Fruit fly (Drosophila melanogaster): ENCODE results near the gene Pex11c.

The Pex11c gene

dm6 chr3R:23283702-23284101, 25.5 kb downstream of the Pex11c start, which contains the start of gene CG6763:
CG6763 (plus strand) TSS chr3R:23284002.
- TF ChIP-seq pan (optimal IDR thresholded peaks at IDR 0.05) (no peak), br (GFP tag; optimal IDR thresholded peaks at IDR 0.05) (no peak), Rel (GFP tag; optimal IDR thresholded peaks at IDR 0.05) (no peak), Rel (tag; optimal IDR thresholded peaks at IDR 0.05) (no peak), Myc (optimal IDR thresholded peaks at IDR 0.05) (no peak), psq (GFP tag; optimal IDR thresholded peaks at IDR 0.05) (no peak), usp (GFP tag; optimal IDR thresholded peaks at IDR 0.05) (no peak), rgr (GFP tag; optimal IDR thresholded peaks at IDR 0.05) (no peak), dl (GFP tag; optimal IDR thresholded peaks at IDR 0.05; ENCODE audit: insufficient read depth in 1 of 2, partially characterized antibody in 2 of 2) (no peak), foxo (GFP tag; optimal IDR thresholded peaks at IDR 0.05) (no peak)

dm6 chr3R:23284256-23284655, 26.1 kb downstream of the Pex11c start:
- TF ChIP-seq Sp1 (GFP tag; optimal IDR thresholded peaks at IDR 0.05): no peak
- no peak for TF ChIP-seq Myc (optimal IDR thresholded peaks at IDR 0.05)
- TF ChIP-seq CG9705 (GFP tag; optimal IDR thresholded peaks at IDR 0.05): no peak
- no peak for TF ChIP-seq sage (GFP tag; optimal IDR thresholded peaks at IDR 0.05)
- no peak for TF ChIP-seq tai (GFP tag; optimal IDR thresholded peaks at IDR 0.05)
- no peak for TF ChIP-seq woc (GFP tag; optimal IDR thresholded peaks at IDR 0.05)
- no peak for TF ChIP-seq CrebA (GFP tag; optimal IDR thresholded peaks at IDR 0.05; ENCODE audit: borderline replicate concordance)
- TF ChIP-seq Hnf4 (GFP tag; optimal IDR thresholded peaks at IDR 0.05): no peak
- no peak for TF ChIP-seq dmrt93B (GFP tag; optimal IDR thresholded peaks at IDR 0.05)
- TF ChIP-seq foxo (GFP tag; optimal IDR thresholded peaks at IDR 0.05): no peak
- TF ChIP-seq Jra (GFP tag; optimal IDR thresholded peaks at IDR 0.05): no peak
- TF ChIP-seq Dif (GFP tag; optimal IDR thresholded peaks at IDR 0.05; ENCODE audit: partially characterized antibody): no peak
- TF ChIP-seq sv (GFP tag; optimal IDR thresholded peaks at IDR 0.05): no peak
- no peak for TF ChIP-seq lola (GFP tag; optimal IDR thresholded peaks at IDR 0.05)
- TF ChIP-seq rgr (GFP tag; optimal IDR thresholded peaks at IDR 0.05): no peak

dm6 chr3R:23287951-23288350, 29.8 kb downstream of the Pex11c start, which contains the start of gene wam:
wam (minus strand) TSS chr3R:23288051.
- TF ChIP-seq CG32264 (GFP tag; optimal IDR thresholded peaks at IDR 0.05): no peak
- no peak for TF ChIP-seq Rel (GFP tag; optimal IDR thresholded peaks at IDR 0.05)
- no peak for TF ChIP-seq Rel (tag; optimal IDR thresholded peaks at IDR 0.05)
- TF ChIP-seq N (GFP tag; optimal IDR thresholded peaks at IDR 0.05): no peak
- TF ChIP-seq Hr83 (GFP tag; optimal IDR thresholded peaks at IDR 0.05; ENCODE audit: poor library complexity, severe bottlenecking): no peak
- TF ChIP-seq brk (GFP tag; optimal IDR thresholded peaks at IDR 0.05): no peak
- TF ChIP-seq usp (GFP tag; optimal IDR thresholded peaks at IDR 0.05): no peak
- TF ChIP-seq Jra (GFP tag; optimal IDR thresholded peaks at IDR 0.05): no peak
- TF ChIP-seq Hnf4 (GFP tag; optimal IDR thresholded peaks at IDR 0.05): no peak
- no peak for TF ChIP-seq pan (optimal IDR thresholded peaks at IDR 0.05)
- no peak for TF ChIP-seq HLH106 (tag; optimal IDR thresholded peaks at IDR 0.05)
- no peak for TF ChIP-seq Sp1 (GFP tag; optimal IDR thresholded peaks at IDR 0.05)
- TF ChIP-seq CG9705 (GFP tag; optimal IDR thresholded peaks at IDR 0.05): no peak
- TF ChIP-seq ey (GFP tag; optimal IDR thresholded peaks at IDR 0.05): no peak
- no peak for TF ChIP-seq lola (GFP tag; optimal IDR thresholded peaks at IDR 0.05)
- no peak for TF ChIP-seq woc (GFP tag; optimal IDR thresholded peaks at IDR 0.05)
- no peak for TF ChIP-seq CrebA (GFP tag; optimal IDR thresholded peaks at IDR 0.05; ENCODE audit: borderline replicate concordance)
- no peak for TF ChIP-seq Vsx2 (GFP tag; optimal IDR thresholded peaks at IDR 0.05; ENCODE audit: partially characterized antibody)

dm6 chr3R:23290089-23290488, 31.9 kb downstream of the Pex11c start, which contains the start of gene bb8:
bb8 (minus strand) TSS chr3R:23290189.
- no peak for TF ChIP-seq HLH106 (tag; optimal IDR thresholded peaks at IDR 0.05)
- TF ChIP-seq dl (GFP tag; optimal IDR thresholded peaks at IDR 0.05; ENCODE audit: insufficient read depth in 1 of 2, partially characterized antibody in 2 of 2): no peak
- no peak for TF ChIP-seq rgr (GFP tag; optimal IDR thresholded peaks at IDR 0.05)
- no peak for TF ChIP-seq N (GFP tag; optimal IDR thresholded peaks at IDR 0.05)
- TF ChIP-seq OdsH (GFP tag; optimal IDR thresholded peaks at IDR 0.05): no peak
- TF ChIP-seq Hnf4 (GFP tag; optimal IDR thresholded peaks at IDR 0.05): no peak
- no peak for TF ChIP-seq lola (GFP tag; optimal IDR thresholded peaks at IDR 0.05)
- TF ChIP-seq ey (GFP tag; optimal IDR thresholded peaks at IDR 0.05): no peak
- no peak for TF ChIP-seq h (GFP tag; optimal IDR thresholded peaks at IDR 0.05)
- TF ChIP-seq dmrt93B (GFP tag; optimal IDR thresholded peaks at IDR 0.05): no peak
- no peak for TF ChIP-seq jim (GFP tag; optimal IDR thresholded peaks at IDR 0.05)
- TF ChIP-seq sage (GFP tag; optimal IDR thresholded peaks at IDR 0.05): no peak
- TF ChIP-seq CG32264 (GFP tag; optimal IDR thresholded peaks at IDR 0.05): no peak
- TF ChIP-seq Mio (GFP tag; optimal IDR thresholded peaks at IDR 0.05): no peak
- no peak for TF ChIP-seq Hr83 (GFP tag; optimal IDR thresholded peaks at IDR 0.05; ENCODE audit: poor library complexity, severe bottlenecking)
- no peak for TF ChIP-seq Sp1 (GFP tag; optimal IDR thresholded peaks at IDR 0.05)
- TF ChIP-seq Abd-B (GFP tag; optimal IDR thresholded peaks at IDR 0.05): no peak
- no peak for TF ChIP-seq Hr78 (GFP tag; optimal IDR thresholded peaks at IDR 0.05)
- TF ChIP-seq br (GFP tag; optimal IDR thresholded peaks at IDR 0.05): no peak

Measured in whole organism, wandering third instar larva.